Worm (Caenorhabditis elegans): ENCODE results near the gene srlf-37.

The srlf-37 gene

ce11 chrV:596923-597322, 7.1 kb downstream of the srlf-37 start:
- TF ChIP-seq nhr-12 (tag; optimal IDR thresholded peaks at IDR 0.05) = no peak
- TF ChIP-seq sptf-1 (tag; optimal IDR thresholded peaks at IDR 0.05) = no peak
- TF ChIP-seq zip-8 (tag; optimal IDR thresholded peaks at IDR 0.05) = no peak
- TF ChIP-seq ztf-11 (tag; optimal IDR thresholded peaks at IDR 0.05) = no peak
- TF ChIP-seq flh-1 (GFP tag; optimal IDR thresholded peaks at IDR 0.05) = no peak
- no peak for TF ChIP-seq drap-1 (GFP tag; optimal IDR thresholded peaks at IDR 0.05)
- no peak for TF ChIP-seq M03D4.4 (tag; optimal IDR thresholded peaks at IDR 0.05)
- TF ChIP-seq nhr-2 (tag; optimal IDR thresholded peaks at IDR 0.05) = no peak
- no peak for TF ChIP-seq nhr-28 (tag; optimal IDR thresholded peaks at IDR 0.05)
- no peak for TF ChIP-seq nhr-76 (tag; optimal IDR thresholded peaks at IDR 0.05)
- TF ChIP-seq mls-2 (tag; optimal IDR thresholded peaks at IDR 0.05) = no peak
- TF ChIP-seq bed-3 (GFP tag; optimal IDR thresholded peaks at IDR 0.05) = no peak
- no peak for TF ChIP-seq hlh-1 (tag; optimal IDR thresholded peaks at IDR 0.05)
- no peak for TF ChIP-seq cnd-1 (tag; optimal IDR thresholded peaks at IDR 0.05)
- no peak for TF ChIP-seq unc-39 (tag; optimal IDR thresholded peaks at IDR 0.05)
- no peak for TF ChIP-seq nhr-237 (tag; optimal IDR thresholded peaks at IDR 0.05)
- TF ChIP-seq blmp-1 (tag; optimal IDR thresholded peaks at IDR 0.05) = no peak
- no peak for TF ChIP-seq ceh-43 (GFP tag; optimal IDR thresholded peaks at IDR 0.05)
- TF ChIP-seq mep-1 (tag; optimal IDR thresholded peaks at IDR 0.05) = no peak
- TF ChIP-seq ces-1 (GFP tag; optimal IDR thresholded peaks at IDR 0.05) = no peak

- TF ChIP-seq blmp-1 (tag; optimal IDR thresholded peaks at IDR 0.05) (no peak), tbx-8 (GFP tag; optimal IDR thresholded peaks at IDR 0.05) (no peak), ceh-83 (GFP tag; optimal IDR thresholded peaks at IDR 0.05) (no peak), nhr-76 (tag; optimal IDR thresholded peaks at IDR 0.05) (no peak), M03D4.4 (tag; optimal IDR thresholded peaks at IDR 0.05) (no peak), mls-2 (tag; optimal IDR thresholded peaks at IDR 0.05) (no peak), snpc-4 (tag; optimal IDR thresholded peaks at IDR 0.05) (no peak), sptf-1 (tag; optimal IDR thresholded peaks at IDR 0.05) (no peak), zip-8 (tag; optimal IDR thresholded peaks at IDR 0.05) (no peak), unc-62 (GFP tag; optimal IDR thresholded peaks at IDR 0.05) (no peak), nhr-28 (tag; optimal IDR thresholded peaks at IDR 0.05) (no peak), lin-13 (tag; optimal IDR thresholded peaks at IDR 0.05) (no peak), flh-1 (GFP tag; optimal IDR thresholded peaks at IDR 0.05) (no peak), ceh-39 (tag; optimal IDR thresholded peaks at IDR 0.05) (no peak), unc-120 (tag; optimal IDR thresholded peaks at IDR 0.05; ENCODE audit: poor library complexity, severe bottlenecking) (no peak), hlh-1 (tag; optimal IDR thresholded peaks at IDR 0.05) (no peak), nhr-2 (tag; optimal IDR thresholded peaks at IDR 0.05) (no peak), lsy-2 (tag; optimal IDR thresholded peaks at IDR 0.05) (no peak)
These were observed 11.0 kb downstream of the srlf-37 start, which contains the start of gene ZK488.5 for ce11 chrV:592959-593358. Gene ZK488.5, plus strand, starts transcription at chrV:593259.

DNA sequence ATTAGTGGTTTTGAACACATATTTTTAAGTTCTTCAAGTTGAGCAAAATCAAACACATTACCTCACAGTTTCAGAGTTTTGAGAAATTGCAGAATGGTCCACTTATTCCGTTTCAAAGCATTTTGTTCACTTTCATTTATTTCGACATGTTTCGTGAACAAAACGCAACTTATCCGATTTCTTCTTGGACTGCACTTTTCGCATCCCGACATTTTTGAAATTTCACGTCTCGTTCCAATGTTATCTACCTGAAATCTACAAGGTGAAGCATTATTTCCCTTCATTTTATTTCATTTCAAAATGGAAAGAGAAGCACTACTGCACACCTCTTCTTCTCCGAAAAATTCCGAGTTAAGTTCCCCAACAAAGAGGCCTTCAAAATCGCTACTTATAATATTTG, 13.8 kb downstream of the srlf-37 start, which contains the start of gene ZK488.6:
ZK488.6 (plus strand) TSS at position 301 of the 400 bp plus-strand sequence.
- TF ChIP-seq elt-3 (tag; optimal IDR thresholded peaks at IDR 0.05) (no peak), hlh-1 (tag; optimal IDR thresholded peaks at IDR 0.05) (no peak), zip-8 (tag; optimal IDR thresholded peaks at IDR 0.05) (no peak), sem-2 (GFP tag; optimal IDR thresholded peaks at IDR 0.05) (no peak)

DNA sequence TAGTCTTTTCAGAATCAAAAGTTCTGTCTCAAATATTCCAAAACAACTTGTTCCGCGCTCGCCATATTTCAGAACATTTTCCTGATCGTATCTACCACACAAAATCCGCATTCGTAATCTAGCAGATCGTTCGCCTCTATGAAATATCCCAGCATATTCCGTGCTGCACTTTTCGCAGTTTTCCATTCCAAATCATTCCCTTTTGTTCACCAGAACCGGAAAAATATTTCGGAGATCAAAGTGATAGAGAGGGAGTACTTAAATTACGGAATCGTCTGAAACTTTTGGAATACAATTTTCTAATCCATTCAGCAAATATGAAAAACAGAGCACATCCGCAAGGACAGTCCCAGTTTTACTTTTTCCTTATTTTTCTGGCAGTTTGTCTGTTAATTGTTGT, 16.2 kb downstream of the srlf-37 start, which contains the start of gene K06H6.1:
K06H6.1 (plus strand) TSS at position 301 of the 400 bp plus-strand sequence.
- TF ChIP-seq ceh-83 (GFP tag; optimal IDR thresholded peaks at IDR 0.05) (no peak), unc-62 (GFP tag; optimal IDR thresholded peaks at IDR 0.05) (no peak), drap-1 (GFP tag; optimal IDR thresholded peaks at IDR 0.05) (no peak), mls-2 (tag; optimal IDR thresholded peaks at IDR 0.05) (no peak), zip-8 (tag; optimal IDR thresholded peaks at IDR 0.05) (no peak), lin-13 (tag; optimal IDR thresholded peaks at IDR 0.05) (no peak), snpc-4 (tag; optimal IDR thresholded peaks at IDR 0.05) (no peak), tbx-8 (GFP tag; optimal IDR thresholded peaks at IDR 0.05) (no peak), ceh-43 (GFP tag; optimal IDR thresholded peaks at IDR 0.05) (no peak), bed-3 (GFP tag; optimal IDR thresholded peaks at IDR 0.05) (no peak), lin-32 (GFP tag; optimal IDR thresholded peaks at IDR 0.05) (no peak), elt-3 (tag; optimal IDR thresholded peaks at IDR 0.05) (no peak)

DNA sequence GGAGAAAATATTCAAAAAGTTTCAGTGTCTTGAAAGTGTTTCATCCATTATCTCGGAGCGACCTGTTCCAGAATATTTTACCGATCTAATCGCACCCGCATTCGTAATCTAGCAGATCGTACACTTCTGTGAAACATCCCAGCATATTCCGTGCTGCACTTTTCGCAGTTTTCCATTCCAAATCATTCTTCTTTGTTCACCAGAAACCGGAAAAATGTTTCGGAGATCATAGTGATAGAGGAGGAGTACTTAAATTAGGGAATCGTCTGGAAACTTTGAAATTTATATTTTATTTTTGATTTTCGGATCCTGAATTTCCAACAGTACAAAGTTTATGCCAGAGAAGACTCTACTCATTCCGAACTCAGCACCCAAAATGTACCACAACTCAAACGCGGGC, 18.5 kb downstream of the srlf-37 start, which contains the start of gene K06H6.2:
K06H6.2 (plus strand) TSS at position 301 of the 400 bp plus-strand sequence.
- TF ChIP-seq ceh-83 (GFP tag; optimal IDR thresholded peaks at IDR 0.05) = no peak
- no peak for TF ChIP-seq mep-1 (tag; optimal IDR thresholded peaks at IDR 0.05)
- TF ChIP-seq ceh-39 (tag; optimal IDR thresholded peaks at IDR 0.05) = no peak
- TF ChIP-seq elt-1 (tag; optimal IDR thresholded peaks at IDR 0.05; ENCODE audit: borderline replicate concordance, insufficient read depth) = peak; percentile 72
